Fruit fly (Drosophila melanogaster): ENCODE measurements around the gene Ptp36E.

The Ptp36E gene

dm6 chr2L:18137591-18138247 is 47.1 kb downstream of the Ptp36E start, which contains the start of gene kel (continued):
- peak; percentile 58 for TF ChIP-seq CG3919 (GFP tag; optimal IDR thresholded peaks at IDR 0.05)
- TF ChIP-seq net (GFP tag; optimal IDR thresholded peaks at IDR 0.05) = no peak
- no peak for TF ChIP-seq Hr39 (GFP tag; optimal IDR thresholded peaks at IDR 0.05)
- TF ChIP-seq spab (GFP tag; optimal IDR thresholded peaks at IDR 0.05) = no peak
- no peak for TF ChIP-seq CG11902 (GFP tag; optimal IDR thresholded peaks at IDR 0.05)
- TF ChIP-seq CG8632 (GFP tag; optimal IDR thresholded peaks at IDR 0.05) = no peak
- TF ChIP-seq CG8319 (GFP tag; optimal IDR thresholded peaks at IDR 0.05) = no peak
- no peak for TF ChIP-seq CG6276 (GFP tag; optimal IDR thresholded peaks at IDR 0.05)
- TF ChIP-seq CG10669 (GFP tag; optimal IDR thresholded peaks at IDR 0.05) = no peak
- TF ChIP-seq CG6854 (GFP tag; optimal IDR thresholded peaks at IDR 0.05) = peak; percentile 61
- no peak for TF ChIP-seq Met (GFP tag; optimal IDR thresholded peaks at IDR 0.05)
- peak; percentile 59 for TF ChIP-seq Eip78C (GFP tag)
- TF ChIP-seq achi (GFP tag; optimal IDR thresholded peaks at IDR 0.05) = no peak
- no peak for TF ChIP-seq Smox (GFP tag; optimal IDR thresholded peaks at IDR 0.05)
- no peak for TF ChIP-seq pdm3 (GFP tag; optimal IDR thresholded peaks at IDR 0.05)
- TF ChIP-seq CG6163 (GFP tag; IDR thresholded peaks at IDR 0.05) = no peak
- peak; percentile 27 for TF ChIP-seq lz (GFP tag; optimal IDR thresholded peaks at IDR 0.05)
- peak; percentile 26 for TF ChIP-seq vri (GFP tag; optimal IDR thresholded peaks at IDR 0.05)
- no peak for TF ChIP-seq CG11762 (GFP tag; optimal IDR thresholded peaks at IDR 0.05; ENCODE audit: insufficient read depth)
- TF ChIP-seq esn (GFP tag; optimal IDR thresholded peaks at IDR 0.05) = peak; percentile 51
- no peak for TF ChIP-seq OdsH (GFP tag; optimal IDR thresholded peaks at IDR 0.05)
- TF ChIP-seq Sox15 (GFP tag; optimal IDR thresholded peaks at IDR 0.05) = no peak
- TF ChIP-seq CG7368 (GFP tag; optimal IDR thresholded peaks at IDR 0.05) = no peak
- no peak for TF ChIP-seq Sox102F (GFP tag; optimal IDR thresholded peaks at IDR 0.05)
- TF ChIP-seq salr (GFP tag; optimal IDR thresholded peaks at IDR 0.05) = no peak
- TF ChIP-seq CG8119 (GFP tag; IDR thresholded peaks at IDR 0.05) = peak; percentile 41; the same call in 1 of the 3 replicates
- no peak for TF ChIP-seq CG11294 (GFP tag; IDR thresholded peaks at IDR 0.05)

- peak; percentile 49 for TF ChIP-seq Eip78C (GFP tag)
- peak; percentile 95 for TF ChIP-seq fkh (GFP tag; optimal IDR thresholded peaks at IDR 0.05)
- no peak for TF ChIP-seq CG10669 (GFP tag; optimal IDR thresholded peaks at IDR 0.05)
These were observed 48.4 kb downstream of the Ptp36E start for dm6 chr2L:18136427-18136857.

dm6 chr2L:18134615-18135014 is 50.2 kb downstream of the Ptp36E start:
- TF ChIP-seq svp (GFP tag) (peak; percentile 87), Eip78C (GFP tag) (peak; percentile 29), vri (GFP tag; optimal IDR thresholded peaks at IDR 0.05) (peak; percentile 40), CG8632 (GFP tag; optimal IDR thresholded peaks at IDR 0.05) (no peak)
